Worm (Caenorhabditis elegans) whole organism, mixed stage, embryonic: ENCODE measurements around the gene vab-19.

Experiments
- mep-1 ChIP-seq: fragments of 150-350 bp; optimal IDR thresholded peaks from 2 replicates; lab custom pipeline; 2017; ENCODE audit warnings: missing biosample characterization, missing genetic modification reagents, missing genetic modification characterization, inconsistent platforms
- sem-2 ChIP-seq: fragments of 200-800 bp; sonication (Bioruptor generic); optimal IDR thresholded peaks from 2 replicates; lab custom pipeline; 2018; ENCODE audit warnings: mild to moderate bottlenecking, missing genetic modification characterization, missing compliant biosample characterization
- tbx-8 ChIP-seq: fragments of 200-800 bp; sonication (Bioruptor generic); optimal IDR thresholded peaks from 2 replicates; lab custom pipeline; 2018; ENCODE audit warnings: mild to moderate bottlenecking, missing genetic modification characterization, moderate library complexity, missing compliant biosample characterization
- unc-120 ChIP-seq: sonication (generic microtip); optimal IDR thresholded peaks from 2 replicates; lab custom pipeline; 2017; ENCODE audit warnings: missing genetic modification characterization, missing compliant biosample characterization; ENCODE audit not compliant: poor library complexity, severe bottlenecking
- ztf-11 ChIP-seq: fragments of 150-350 bp; optimal IDR thresholded peaks from 2 replicates; lab custom pipeline; 2014; ENCODE audit warnings: missing biosample characterization, missing genetic modification characterization

DNA sequence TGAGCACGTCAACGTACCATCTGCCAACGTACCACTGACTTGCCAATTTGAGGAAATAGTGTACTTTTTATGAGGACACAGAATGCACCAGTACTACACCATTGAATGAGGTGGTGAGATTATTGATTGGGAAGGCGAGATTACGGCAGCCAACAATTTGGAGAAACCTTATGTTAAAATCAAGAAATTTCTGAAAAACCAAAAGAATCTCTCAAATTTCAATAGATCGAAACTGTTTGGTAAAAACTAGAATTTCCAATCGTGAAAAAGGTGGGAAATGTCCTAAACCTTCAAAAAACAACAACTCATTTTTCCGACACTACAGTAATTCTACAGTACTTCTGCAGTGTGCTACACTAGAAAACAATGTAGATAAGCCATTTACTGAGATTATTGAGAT, 11.1 kb upstream of the vab-19 start, which contains the start of gene ceh-86:
- TF ChIP-seq tbx-8 (GFP tag; lab: Kevin White, UChicago): no peak
- no peak for TF ChIP-seq sem-2 (GFP tag; lab: Kevin White, UChicago)
- TF ChIP-seq ztf-11 (tag; lab: Kevin White, UChicago): no peak
- no peak for TF ChIP-seq unc-120 (tag; lab: Kevin White, UChicago)
- TF ChIP-seq mep-1 (tag; lab: Kevin White, UChicago): no peak
